Fruit fly (Drosophila melanogaster): Measurements from ENCODE around the gene CG7800.

DNA sequence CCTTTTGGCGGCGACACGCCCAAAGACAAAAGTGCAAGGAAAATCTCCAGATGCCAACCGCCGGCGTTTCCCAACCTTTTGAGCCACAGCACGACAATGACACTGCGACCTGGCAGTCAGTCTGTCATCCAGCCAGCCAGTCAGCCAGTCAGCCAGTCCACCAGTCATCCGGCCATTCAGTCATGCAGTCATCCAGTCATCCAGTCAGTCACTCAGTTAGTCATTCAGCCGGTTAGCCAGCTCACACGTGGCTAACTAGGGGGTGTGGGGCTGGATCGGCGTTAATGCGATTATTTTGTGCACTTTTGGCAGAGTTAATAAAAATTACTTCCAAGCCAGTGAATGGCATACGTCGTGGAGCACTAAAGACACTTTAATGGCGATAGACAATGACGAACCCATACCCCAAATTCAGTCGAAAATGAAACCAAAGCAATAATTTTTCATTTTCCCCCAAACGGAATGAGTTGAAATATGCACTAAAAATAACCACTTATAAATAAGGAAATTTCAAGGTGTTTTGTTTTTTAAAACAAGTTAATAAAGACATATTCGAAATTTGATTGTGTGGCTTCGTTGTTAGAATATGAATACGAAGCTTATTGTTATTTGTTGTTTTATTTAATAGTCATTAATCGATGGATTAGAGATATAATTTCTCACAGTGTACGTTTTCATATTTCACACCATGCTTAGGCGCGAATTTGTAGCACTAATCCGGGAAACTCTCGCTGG is 7.1 kb downstream of the CG7800 start:
- TF ChIP-seq acj6 (GFP tag; optimal IDR thresholded peaks at IDR 0.05), result no peak
- no peak for TF ChIP-seq Hr39 (GFP tag; optimal IDR thresholded peaks at IDR 0.05)
- no peak for TF ChIP-seq Gug (GFP tag; IDR thresholded peaks at IDR 0.05)
- no peak for TF ChIP-seq Smox (GFP tag; optimal IDR thresholded peaks at IDR 0.05)
- TF ChIP-seq OdsH (GFP tag; optimal IDR thresholded peaks at IDR 0.05), result no peak
- no peak for TF ChIP-seq ss (GFP tag; optimal IDR thresholded peaks at IDR 0.05)
